Worm (Caenorhabditis elegans) whole organism, L2 larva: Measurements from ENCODE around the gene rde-12.
A peak's percentile ranks its signal among the peaks of the same experiment; 100 is the strongest.

Experiments used
- C34F6.9 ChIP-seq: fragments of 150-350 bp; optimal IDR thresholded peaks from 2 replicates; lab custom pipeline; 2014; ENCODE audit warnings: missing biosample characterization, missing genetic modification characterization
- R02D3.7 ChIP-seq: fragments of 150-350 bp; optimal IDR thresholded peaks from 2 replicates; lab custom pipeline; 2014; ENCODE audit warnings: missing biosample characterization, missing genetic modification characterization
- Y55F3AM.14 ChIP-seq: fragments of 200-800 bp; sonication (Bioruptor generic); optimal IDR thresholded peaks from 2 replicates; lab custom pipeline; 2018; ENCODE audit warnings: mild to moderate bottlenecking, missing genetic modification characterization, missing compliant biosample characterization
- ZK546.5 ChIP-seq: sonication (generic microtip); optimal IDR thresholded peaks from 2 replicates; lab custom pipeline; 2017; ENCODE audit warnings: missing biosample characterization, missing genetic modification characterization
- alr-1 ChIP-seq: fragments of 150-350 bp; optimal IDR thresholded peaks from 2 replicates; lab custom pipeline; 2014; ENCODE audit warnings: missing biosample characterization, missing genetic modification characterization
- aly-2 ChIP-seq: fragments of 150-350 bp; optimal IDR thresholded peaks from 2 replicates; lab custom pipeline; 2014; ENCODE audit warnings: missing biosample characterization, missing genetic modification characterization
- ama-1 ChIP-seq: fragments of 150-350 bp; optimal IDR thresholded peaks from 2 replicates; lab custom pipeline; 2018; ENCODE audit warnings: inconsistent platforms
- blmp-1 ChIP-seq: sonication (generic microtip); optimal IDR thresholded peaks from 2 replicates; lab custom pipeline; 2017; ENCODE audit warnings: missing genetic modification characterization, mild to moderate bottlenecking, missing compliant biosample characterization, antibody characterized with exemption, moderate library complexity; ENCODE audit not compliant: insufficient read depth
- ceh-16 ChIP-seq: fragments of 150-350 bp; optimal IDR thresholded peaks from 2 replicates; lab custom pipeline; 2014; ENCODE audit warnings: missing biosample characterization, missing genetic modification characterization
- ceh-82 ChIP-seq: fragments of 150-350 bp; optimal IDR thresholded peaks from 2 replicates; lab custom pipeline; 2014; ENCODE audit warnings: missing biosample characterization, missing genetic modification characterization
- crh-2 ChIP-seq: sonication (generic microtip); optimal IDR thresholded peaks from 2 replicates; lab custom pipeline; 2017; ENCODE audit warnings: missing biosample characterization, missing genetic modification characterization
- dmd-4 ChIP-seq: sonication (generic microtip); optimal IDR thresholded peaks from 2 replicates; lab custom pipeline; 2017; ENCODE audit warnings: missing biosample characterization, missing genetic modification characterization
- fos-1 ChIP-seq: fragments of 150-350 bp; optimal IDR thresholded peaks from 2 replicates; lab custom pipeline; 2014; ENCODE audit warnings: missing biosample characterization, missing genetic modification characterization
- gmeb-1 ChIP-seq: fragments of 150-350 bp; optimal IDR thresholded peaks from 2 replicates; lab custom pipeline; 2014; ENCODE audit warnings: missing biosample characterization, missing genetic modification characterization
- lin-11 ChIP-seq: fragments of 150-350 bp; sonication (generic microtip); optimal IDR thresholded peaks from 2 replicates; lab custom pipeline; 2014; ENCODE audit warnings: missing biosample characterization, missing genetic modification characterization, inconsistent platforms, mixed read lengths
- lin-13 ChIP-seq: fragments of 150-350 bp; optimal IDR thresholded peaks from 2 replicates; lab custom pipeline; 2014; ENCODE audit warnings: missing biosample characterization, missing genetic modification reagents, missing genetic modification characterization
- mab-5 ChIP-seq: fragments of 150-350 bp; optimal IDR thresholded peaks from 2 replicates; lab custom pipeline; 2014; ENCODE audit warnings: missing biosample characterization, missing genetic modification characterization
- mdl-1 ChIP-seq, 2 experiments: fragments of 150-350 bp in 1 of 2; sonication (generic microtip) in 1 of 2; optimal IDR thresholded peaks; 2 replicates each; lab custom pipeline; 2017; ENCODE audit warnings: missing biosample characterization in 2 of 2, missing genetic modification characterization in 2 of 2
- nhr-10 ChIP-seq: sonication (generic microtip); optimal IDR thresholded peaks from 2 replicates; lab custom pipeline; 2017; ENCODE audit warnings: missing biosample characterization, missing genetic modification characterization
- nhr-11 ChIP-seq: fragments of 150-350 bp; optimal IDR thresholded peaks from 2 replicates; lab custom pipeline; 2014; ENCODE audit warnings: missing biosample characterization, missing genetic modification characterization
- nhr-12 ChIP-seq: fragments of 150-350 bp; optimal IDR thresholded peaks from 2 replicates; lab custom pipeline; 2014; ENCODE audit warnings: missing biosample characterization, missing genetic modification characterization
- nhr-129 ChIP-seq: fragments of 150-350 bp; optimal IDR thresholded peaks from 2 replicates; lab custom pipeline; 2014; ENCODE audit warnings: missing biosample characterization, missing genetic modification characterization
- nhr-21 ChIP-seq: fragments of 150-350 bp; optimal IDR thresholded peaks from 2 replicates; lab custom pipeline; 2014; ENCODE audit warnings: missing biosample characterization, missing genetic modification characterization
- nhr-23 ChIP-seq: fragments of 150-350 bp; optimal IDR thresholded peaks from 2 replicates; lab custom pipeline; 2014; ENCODE audit warnings: missing biosample characterization, missing genetic modification reagents, missing genetic modification characterization
- nhr-237 ChIP-seq: fragments of 150-350 bp; optimal IDR thresholded peaks from 2 replicates; lab custom pipeline; 2014; ENCODE audit warnings: missing biosample characterization, missing genetic modification characterization
- nhr-25 ChIP-seq: fragments of 150-350 bp; sonication (generic microtip); optimal IDR thresholded peaks from 3 replicates; lab custom pipeline; 2014; ENCODE audit warnings: missing biosample characterization, missing genetic modification characterization
- nhr-6 ChIP-seq: fragments of 150-350 bp; optimal IDR thresholded peaks from 2 replicates; lab custom pipeline; 2014; ENCODE audit warnings: missing biosample characterization, missing genetic modification characterization
- nhr-77 ChIP-seq: fragments of 150-350 bp; optimal IDR thresholded peaks from 2 replicates; lab custom pipeline; 2014; ENCODE audit warnings: missing biosample characterization, missing genetic modification characterization
- peb-1 ChIP-seq: fragments of 150-350 bp; optimal IDR thresholded peaks from 2 replicates; lab custom pipeline; 2014; ENCODE audit warnings: missing biosample characterization, missing genetic modification characterization
- sem-4 ChIP-seq: fragments of 150-350 bp; optimal IDR thresholded peaks from 2 replicates; lab custom pipeline; 2014; ENCODE audit warnings: missing biosample characterization, missing genetic modification reagents, missing genetic modification characterization
- skn-1 ChIP-seq: sonication (generic microtip); optimal IDR thresholded peaks from 2 replicates; lab custom pipeline; 2017; ENCODE audit warnings: missing biosample characterization, missing genetic modification characterization
- sma-3 ChIP-seq: sonication (generic microtip); optimal IDR thresholded peaks from 2 replicates; lab custom pipeline; 2016; ENCODE audit warnings: missing genetic modification reagents, missing genetic modification characterization, missing compliant biosample characterization
- sma-9 ChIP-seq, 2 experiments: fragments of 150-350 bp in 1 of 2; sonication (generic microtip) in 1 of 2; optimal IDR thresholded peaks; 2 replicates each; lab custom pipeline; 2014 to 2016; ENCODE audit warnings: missing genetic modification characterization in 2 of 2, mild to moderate bottlenecking in 1 of 2, missing biosample characterization in 1 of 2, missing compliant biosample characterization in 1 of 2, missing genetic modification reagents in 1 of 2, moderate library complexity in 1 of 2
- unc-39 ChIP-seq: fragments of 150-350 bp; optimal IDR thresholded peaks from 2 replicates; lab custom pipeline; 2014; ENCODE audit warnings: missing biosample characterization, missing genetic modification characterization
- unc-62 ChIP-seq: fragments of 150-350 bp; optimal IDR thresholded peaks from 2 replicates; lab custom pipeline; 2014; ENCODE audit warnings: missing biosample characterization, missing genetic modification reagents, missing genetic modification characterization
- ztf-1 ChIP-seq: fragments of 200-800 bp; sonication (Bioruptor generic); conservative IDR thresholded peaks from 2 replicates; pipeline ENCODE4 v1.3.6; 2022; ENCODE audit warnings: missing genetic modification characterization, missing compliant biosample characterization
- ztf-4 ChIP-seq: fragments of 150-350 bp; optimal IDR thresholded peaks from 2 replicates; lab custom pipeline; 2014; ENCODE audit warnings: missing biosample characterization, missing genetic modification characterization

The rde-12 gene

ce11 chrV:13638040-13638439, 27.1 kb upstream of the rde-12 start:
- peak; percentile 37 for TF ChIP-seq crh-2 (tag; lab: Kevin White, UChicago)
- no peak for TF ChIP-seq gmeb-1 (tag; lab: Kevin White, UChicago)
- peak; percentile 53 for TF ChIP-seq sma-9 (GFP tag; optimal IDR thresholded peaks at IDR 0.05; lab: Kevin White, UChicago)
- TF ChIP-seq sma-9 (tag; optimal IDR thresholded peaks at IDR 0.05; lab: Kevin White, UChicago), result no peak
- TF ChIP-seq nhr-23, result no peak
- TF ChIP-seq nhr-21 (tag; lab: Kevin White, UChicago), result no peak
- peak; percentile 79 for TF ChIP-seq fos-1 (tag; lab: Kevin White, UChicago)
- no peak for TF ChIP-seq nhr-10
- no peak for TF ChIP-seq ama-1 (lab: Kevin White, UChicago)
- no peak for TF ChIP-seq nhr-12 (tag; lab: Kevin White, UChicago)
- TF ChIP-seq aly-2, result no peak
- no peak for TF ChIP-seq skn-1 (tag; lab: Kevin White, UChicago)
- TF ChIP-seq, all 48 proteins: peak for 3

- TF ChIP-seq nhr-129, result no peak
- TF ChIP-seq fos-1 (tag; lab: Kevin White, UChicago), result no peak
- no peak for TF ChIP-seq nhr-6 (tag; lab: Kevin White, UChicago)
- no peak for TF ChIP-seq mab-5 (tag; lab: Kevin White, UChicago)
- no peak for TF ChIP-seq nhr-25 (tag; lab: Kevin White, UChicago)
- no peak for TF ChIP-seq sma-9 (GFP tag; optimal IDR thresholded peaks at IDR 0.05; lab: Kevin White, UChicago)
- no peak for TF ChIP-seq sma-9 (tag; optimal IDR thresholded peaks at IDR 0.05; lab: Kevin White, UChicago)
- no peak for TF ChIP-seq aly-2
- TF ChIP-seq dmd-4 (tag; lab: Kevin White, UChicago), result no peak
- TF ChIP-seq skn-1 (tag; lab: Kevin White, UChicago), result no peak
- no peak for TF ChIP-seq nhr-11 (tag; lab: Kevin White, UChicago)
Observed at ce11 chrV:13645848-13646578, 19.2 kb upstream of the rde-12 start.

ce11 chrV:13647185-13647584, 18.0 kb upstream of the rde-12 start:
- TF ChIP-seq blmp-1 (tag; lab: Kevin White, UChicago), result no peak
- no peak for TF ChIP-seq nhr-12 (tag; lab: Kevin White, UChicago)
- TF ChIP-seq ceh-82 (tag; lab: Kevin White, UChicago), result no peak

ce11 chrV:13647617-13648016, 17.6 kb upstream of the rde-12 start:
- TF ChIP-seq unc-39 (tag; lab: Kevin White, UChicago) (no peak), blmp-1 (tag; lab: Kevin White, UChicago) (no peak), sem-4 (tag; lab: Kevin White, UChicago) (no peak), sma-9 (GFP tag; optimal IDR thresholded peaks at IDR 0.05; lab: Kevin White, UChicago) (no peak), sma-9 (tag; optimal IDR thresholded peaks at IDR 0.05; lab: Kevin White, UChicago) (no peak), ceh-16 (tag; lab: Kevin White, UChicago) (no peak), C34F6.9 (tag; lab: Kevin White, UChicago) (no peak), R02D3.7 (no peak), ZK546.5 (tag; lab: Kevin White, UChicago) (no peak), mab-5 (tag; lab: Kevin White, UChicago) (no peak), nhr-21 (tag; lab: Kevin White, UChicago) (no peak)
- TF ChIP-seq, all 48 proteins: peak for 0

ce11 chrV:13649730-13650349, 15.3 kb upstream of the rde-12 start, which contains the start of gene H37A05.4:
Gene H37A05.4, minus strand, starts transcription at chrV:13649780.
- TF ChIP-seq fos-1 (tag; lab: Kevin White, UChicago) (no peak), C34F6.9 (tag; lab: Kevin White, UChicago) (no peak), lin-13 (GFP tag; lab: Kevin White, UChicago) (peak; percentile 8), nhr-77 (no peak), lin-11 (tag; lab: Kevin White, UChicago) (no peak), Y55F3AM.14 (peak; percentile 10), mab-5 (tag; lab: Kevin White, UChicago) (no peak), ztf-1 (GFP tag; lab: Robert Waterston, UW) (0 out of 2 replicates have a peak, but pooled peaks have one; percentile 20), skn-1 (tag; lab: Kevin White, UChicago) (no peak), nhr-237 (tag; lab: Kevin White, UChicago) (no peak), ztf-4 (peak; percentile 75), ceh-16 (tag; lab: Kevin White, UChicago) (no peak), unc-62 (GFP tag; lab: Kevin White, UChicago) (no peak), aly-2 (no peak), sma-3 (GFP tag; lab: Kevin White, UChicago) (peak; percentile 44), nhr-21 (tag; lab: Kevin White, UChicago) (no peak), nhr-25 (tag; lab: Kevin White, UChicago) (peak; percentile 53), unc-39 (tag; lab: Kevin White, UChicago) (no peak), sem-4 (tag; lab: Kevin White, UChicago) (no peak), R02D3.7 (no peak), mdl-1 (tag; optimal IDR thresholded peaks at IDR 0.05; lab: Kevin White, UChicago) (no peak), ama-1 (lab: Kevin White, UChicago) (peak; percentile 22), nhr-6 (tag; lab: Kevin White, UChicago) (no peak), crh-2 (tag; lab: Kevin White, UChicago) (no peak), peb-1 (no peak), alr-1 (no peak)
- TF ChIP-seq, all 48 proteins: peak for 7
